Fruit fly (Drosophila melanogaster) Kc167 (cell line): ENCODE measurements around the gene CG11504.

Experiments used
- Myc ChIP-seq: fragments of >200 bp; optimal IDR thresholded peaks from 2 replicates; lab custom pipeline; 2017; ENCODE audit warnings: missing external identifiers
- Sin3A ChIP-seq: fragments of >200 bp; optimal IDR thresholded peaks from 2 replicates; lab custom pipeline; 2018; ENCODE audit warnings: missing external identifiers
- h ChIP-seq: fragments of >200 bp; optimal IDR thresholded peaks from 3 replicates; lab custom pipeline; 2018; ENCODE audit warnings: missing external identifiers
- psq ChIP-seq: fragments of >200 bp; optimal IDR thresholded peaks from 2 replicates; lab custom pipeline; 2017; ENCODE audit warnings: missing external identifiers
- ttk ChIP-seq: sonication (Bioruptor generic); optimal IDR thresholded peaks from 2 replicates; lab custom pipeline; 2017; ENCODE audit warnings: missing external identifiers

Gene CG11504

DNA sequence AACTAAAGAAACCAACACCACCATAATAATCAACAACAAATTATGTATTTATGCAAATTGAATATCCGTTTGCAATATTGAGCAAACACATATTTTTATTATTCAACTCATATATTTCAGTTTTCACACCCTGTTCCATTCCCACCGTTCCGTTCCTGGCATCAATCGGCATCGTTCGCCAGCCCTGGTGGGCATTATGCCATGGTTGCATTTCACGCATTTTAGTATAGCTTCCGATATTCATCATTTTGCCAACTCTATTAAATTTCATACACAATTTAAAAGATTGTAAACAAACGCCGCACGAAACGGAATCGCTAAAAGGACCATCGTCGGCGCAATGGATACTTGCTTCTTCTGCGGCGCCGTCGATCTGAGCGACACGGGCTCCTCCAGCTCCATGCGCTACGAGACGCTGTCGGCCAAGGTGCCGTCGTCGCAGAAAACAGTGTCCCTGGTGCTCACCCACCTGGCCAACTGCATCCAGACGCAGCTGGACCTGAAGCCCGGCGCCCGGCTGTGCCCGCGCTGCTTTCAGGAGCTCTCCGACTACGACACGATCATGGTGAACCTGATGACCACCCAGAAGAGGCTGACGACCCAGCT is 45.5 kb downstream of the CG11504 start, which contains the start of gene Sry-delta:
Sry-delta (plus strand) TSS at position 203 of the 606 bp plus-strand sequence.
- no peak for TF ChIP-seq ttk (lab: Kevin White, UChicago)
- no peak for TF ChIP-seq Myc
- TF ChIP-seq h: no peak

DNA sequence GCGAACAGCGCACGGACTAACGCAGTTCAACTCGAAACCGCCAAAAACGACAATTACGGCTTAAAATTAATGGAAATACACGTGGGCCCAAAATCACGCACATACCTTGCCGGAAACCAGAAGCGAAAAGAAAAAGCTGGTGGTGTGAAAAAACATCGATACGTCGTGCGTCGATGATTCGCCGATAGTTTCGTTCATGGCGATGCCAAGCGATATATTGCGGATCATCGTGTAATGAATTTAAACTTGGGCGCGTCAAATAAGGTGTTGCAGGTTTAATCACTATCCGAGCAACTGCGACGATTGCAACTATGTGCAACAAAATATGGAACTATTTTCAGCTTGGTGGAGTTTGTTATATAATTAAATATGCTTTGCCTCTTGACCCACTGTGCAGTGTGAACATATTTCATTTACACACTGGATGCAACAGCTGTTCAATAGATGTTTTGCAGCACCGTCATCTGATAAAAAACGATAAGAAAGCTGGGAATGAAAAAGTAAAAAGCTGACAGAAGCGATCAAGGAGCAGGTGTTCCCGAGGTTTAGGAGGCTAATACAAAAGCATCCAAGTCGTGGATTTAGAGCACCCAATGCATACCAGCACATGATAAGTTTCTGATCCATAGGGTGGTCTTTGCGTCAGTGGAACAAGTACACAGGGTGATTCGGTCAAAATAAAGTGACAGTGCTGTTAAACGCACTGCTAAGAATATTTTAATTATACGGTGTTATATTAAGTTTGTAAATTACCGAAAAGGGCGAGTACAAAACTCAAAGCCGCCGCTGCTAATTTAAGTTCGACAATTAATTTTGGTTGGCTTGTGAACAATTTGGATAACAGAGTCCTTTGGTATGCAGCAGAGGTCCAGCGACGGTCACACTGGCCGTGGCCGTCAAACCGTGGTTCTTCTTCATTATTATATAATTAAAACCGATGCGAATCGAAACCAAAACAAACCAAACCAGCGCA is 48.6 kb downstream of the CG11504 start, which contains the start of the genes RpL32 and CG7943:
RpL32 (minus strand) TSS at position 133 of the 973 bp plus-strand sequence.
CG7943 (plus strand) TSS at position 442 of the 973 bp plus-strand sequence.
- no peak for TF ChIP-seq Sin3A (lab: Kevin White, UChicago)
- TF ChIP-seq h: no peak
- TF ChIP-seq Myc: no peak
- TF ChIP-seq psq: no peak
- no peak for TF ChIP-seq ttk (lab: Kevin White, UChicago)
